Worm (Caenorhabditis elegans) whole organism, young adult: ENCODE results near the gene igeg-1.

Experiments used
- B0261.1 ChIP-seq: sonication (generic microtip); optimal IDR thresholded peaks from 2 replicates; lab custom pipeline; 2016; ENCODE audit warnings: mild to moderate bottlenecking, missing genetic modification characterization, moderate library complexity, missing compliant biosample characterization
- B0336.3 ChIP-seq: fragments of 200-800 bp; sonication (Bioruptor generic); IDR thresholded peaks from 2 replicates; pipeline ENCODE4 v1.3.6; 2022; ENCODE audit warnings: missing genetic modification characterization, missing compliant biosample characterization
- C06A6.2 ChIP-seq: fragments of 200-800 bp; sonication (Bioruptor generic); conservative IDR thresholded peaks from 2 replicates; pipeline ENCODE4 v1.3.6; 2022; ENCODE audit warnings: missing genetic modification characterization, missing compliant biosample characterization
- D2030.7 ChIP-seq: fragments of 200-800 bp; sonication (Bioruptor generic); IDR thresholded peaks from 2 replicates; pipeline ENCODE4 v1.3.6; 2022; ENCODE audit warnings: missing genetic modification reagents, missing genetic modification characterization, missing compliant biosample characterization
- F10E7.11 ChIP-seq: sonication (generic microtip); optimal IDR thresholded peaks from 2 replicates; lab custom pipeline; 2017; ENCODE audit warnings: mild to moderate bottlenecking, missing genetic modification characterization, moderate library complexity, missing compliant biosample characterization
- F23B12.7 ChIP-seq: sonication (generic microtip); optimal IDR thresholded peaks from 2 replicates; lab custom pipeline; 2017; ENCODE audit warnings: missing genetic modification characterization, mild to moderate bottlenecking, missing compliant biosample characterization, antibody characterized with exemption, moderate library complexity; ENCODE audit not compliant: insufficient read depth
- F39B2.1 ChIP-seq: fragments of 200-800 bp; sonication (Bioruptor generic); IDR thresholded peaks from 2 replicates; pipeline ENCODE4 v1.3.6; 2022; ENCODE audit warnings: missing genetic modification reagents, missing genetic modification characterization, missing compliant biosample characterization
- F55B11.4 ChIP-seq: sonication (generic microtip); optimal IDR thresholded peaks from 2 replicates; lab custom pipeline; 2016; ENCODE audit warnings: missing compliant biosample characterization, missing genetic modification characterization, borderline replicate concordance; ENCODE audit not compliant: insufficient read depth
- K12H6.12 ChIP-seq: fragments of 200-800 bp; sonication (Bioruptor generic); optimal IDR thresholded peaks from 2 replicates; lab custom pipeline; 2018; ENCODE audit warnings: mild to moderate bottlenecking, missing genetic modification characterization, missing compliant biosample characterization
- T26A5.8 ChIP-seq: sonication (generic microtip); optimal IDR thresholded peaks from 2 replicates; lab custom pipeline; 2016; ENCODE audit warnings: missing genetic modification characterization, missing compliant biosample characterization
- Y79H2A.3 ChIP-seq: fragments of 200-800 bp; sonication (Bioruptor generic); conservative IDR thresholded peaks from 2 replicates; pipeline ENCODE4 v1.3.6; 2022; ENCODE audit warnings: missing genetic modification reagents, missing genetic modification characterization, missing compliant biosample characterization
- ZK185.1 ChIP-seq: sonication (generic microtip); optimal IDR thresholded peaks from 2 replicates; lab custom pipeline; 2016; ENCODE audit warnings: mild to moderate bottlenecking, missing genetic modification characterization, missing compliant biosample characterization; ENCODE audit not compliant: poor library complexity, severe bottlenecking
- atf-7 ChIP-seq: sonication (generic microtip); optimal IDR thresholded peaks from 2 replicates; lab custom pipeline; 2017; ENCODE audit warnings: mild to moderate bottlenecking, missing genetic modification characterization, missing compliant biosample characterization
- athp-1 ChIP-seq: sonication (generic microtip); optimal IDR thresholded peaks from 2 replicates; lab custom pipeline; 2017; ENCODE audit warnings: mild to moderate bottlenecking, missing genetic modification characterization, missing compliant biosample characterization
- bed-2 ChIP-seq: fragments of 200-800 bp; sonication (Bioruptor generic); IDR thresholded peaks from 2 replicates; pipeline ENCODE4 v1.3.6; 2022; ENCODE audit warnings: missing genetic modification reagents, missing genetic modification characterization, missing compliant biosample characterization
- ceh-100 ChIP-seq: fragments of 200-800 bp; sonication (Bioruptor generic); IDR thresholded peaks from 2 replicates; pipeline ENCODE4 v1.3.6; 2022; ENCODE audit warnings: missing genetic modification reagents, missing genetic modification characterization, missing compliant biosample characterization
- ceh-79 ChIP-seq: sonication (generic microtip); optimal IDR thresholded peaks from 2 replicates; lab custom pipeline; 2017; ENCODE audit warnings: mild to moderate bottlenecking, missing genetic modification characterization, missing compliant biosample characterization
- dox-1 ChIP-seq: fragments of 200-800 bp; sonication (Bioruptor generic); IDR thresholded peaks from 2 replicates; pipeline ENCODE4 v1.3.6; 2022; ENCODE audit warnings: missing genetic modification reagents, missing genetic modification characterization, missing compliant biosample characterization
- dpff-1 ChIP-seq: sonication (generic microtip); optimal IDR thresholded peaks from 2 replicates; lab custom pipeline; 2017; ENCODE audit warnings: mild to moderate bottlenecking, missing genetic modification characterization, missing compliant biosample characterization
- dpl-1 ChIP-seq: fragments of 150-350 bp; optimal IDR thresholded peaks from 2 replicates; lab custom pipeline; 2014; ENCODE audit warnings: missing biosample characterization, missing genetic modification reagents, missing genetic modification characterization
- efl-1 ChIP-seq: fragments of 150-350 bp; optimal IDR thresholded peaks from 2 replicates; lab custom pipeline; 2014; ENCODE audit warnings: missing biosample characterization, missing genetic modification reagents, missing genetic modification characterization
- egl-18 ChIP-seq: fragments of 200-800 bp; sonication (Bioruptor generic); IDR thresholded peaks from 2 replicates; pipeline ENCODE4 v1.3.6; 2022; ENCODE audit warnings: missing genetic modification reagents, missing genetic modification characterization, missing compliant biosample characterization
- ets-4 ChIP-seq: fragments of 200-800 bp; sonication (Bioruptor generic); optimal IDR thresholded peaks from 2 replicates; lab custom pipeline; 2018; ENCODE audit warnings: mild to moderate bottlenecking, missing genetic modification characterization, missing compliant biosample characterization
- hlh-12 ChIP-seq: sonication (generic microtip); optimal IDR thresholded peaks from 2 replicates; lab custom pipeline; 2016; ENCODE audit warnings: missing genetic modification characterization, missing compliant biosample characterization
- let-607 ChIP-seq, 2 experiments: fragments of 200-800 bp in 1 of 2; sonication (Bioruptor generic) in 1 of 2; sonication (generic microtip) in 1 of 2; optimal IDR thresholded peaks; 2 replicates each; lab custom pipeline; 2016 to 2018; ENCODE audit warnings: mild to moderate bottlenecking in 2 of 2, missing compliant biosample characterization in 2 of 2, missing genetic modification characterization in 2 of 2, moderate library complexity in 2 of 2, missing genotype in 1 of 2
- lsy-27 ChIP-seq: sonication (generic microtip); optimal IDR thresholded peaks from 2 replicates; lab custom pipeline; 2017; ENCODE audit warnings: missing genetic modification characterization, mild to moderate bottlenecking, missing compliant biosample characterization, antibody characterized with exemption, missing genotype, borderline replicate concordance; ENCODE audit not compliant: insufficient read depth
- madf-3 ChIP-seq: fragments of 200-800 bp; sonication (Bioruptor generic); IDR thresholded peaks from 2 replicates; pipeline ENCODE4 v1.3.6; 2022; ENCODE audit warnings: missing genetic modification reagents, missing genetic modification characterization, missing compliant biosample characterization
- madf-6 ChIP-seq: fragments of 200-800 bp; sonication (Bioruptor generic); IDR thresholded peaks from 2 replicates; pipeline ENCODE4 v1.3.6; 2022; ENCODE audit warnings: missing genetic modification reagents, missing genetic modification characterization, missing compliant biosample characterization
- mes-4 ChIP-seq: sonication (generic microtip); optimal IDR thresholded peaks from 2 replicates; lab custom pipeline; 2016; ENCODE audit warnings: missing genotype, missing genetic modification characterization, missing compliant biosample characterization
- mxl-1 ChIP-seq: sonication (generic microtip); optimal IDR thresholded peaks from 2 replicates; lab custom pipeline; 2016; ENCODE audit warnings: missing genetic modification characterization, missing compliant biosample characterization
- nhr-80 ChIP-seq: sonication (generic microtip); optimal IDR thresholded peaks from 2 replicates; lab custom pipeline; 2016; ENCODE audit warnings: missing genetic modification characterization, missing compliant biosample characterization
- nhr-90 ChIP-seq: sonication (generic microtip); optimal IDR thresholded peaks from 2 replicates; lab custom pipeline; 2016; ENCODE audit warnings: missing genotype, mild to moderate bottlenecking, missing genetic modification characterization, missing compliant biosample characterization
- pbrm-1 ChIP-seq: fragments of 200-800 bp; sonication (Bioruptor generic); IDR thresholded peaks from 2 replicates; pipeline ENCODE4 v1.3.6; 2022; ENCODE audit warnings: missing genetic modification reagents, missing genetic modification characterization, missing compliant biosample characterization
- rec-8 ChIP-seq, 2 experiments: sonication (generic microtip); optimal IDR thresholded peaks; 2 replicates each; lab custom pipeline; 2016; ENCODE audit warnings: mild to moderate bottlenecking in 2 of 2, missing genetic modification characterization in 2 of 2, missing genetic modification reagents in 2 of 2, missing genotype in 2 of 2, missing biosample characterization in 1 of 2, missing compliant biosample characterization in 1 of 2, moderate library complexity in 1 of 2
- repo-1 ChIP-seq: sonication (generic microtip); optimal IDR thresholded peaks from 2 replicates; lab custom pipeline; 2017; ENCODE audit warnings: mild to moderate bottlenecking, missing genetic modification characterization, missing compliant biosample characterization
- tbp1 ChIP-seq: fragments of 200-800 bp; sonication (Bioruptor generic); optimal IDR thresholded peaks from 2 replicates; lab custom pipeline; 2018; ENCODE audit warnings: mild to moderate bottlenecking, missing genetic modification characterization, missing compliant biosample characterization
- tlf-1 ChIP-seq: fragments of 200-800 bp; sonication (Bioruptor generic); optimal IDR thresholded peaks from 2 replicates; lab custom pipeline; 2018; ENCODE audit warnings: mild to moderate bottlenecking, missing genetic modification characterization, missing compliant biosample characterization
- unc-62 ChIP-seq: fragments of 150-350 bp; optimal IDR thresholded peaks from 2 replicates; lab custom pipeline; 2014; ENCODE audit warnings: missing biosample characterization, missing genetic modification reagents, missing genetic modification characterization
- xnd-1 ChIP-seq: sonication (generic microtip); optimal IDR thresholded peaks from 2 replicates; lab custom pipeline; 2016; ENCODE audit warnings: missing genotype, missing genetic modification reagents, missing genetic modification characterization, missing compliant biosample characterization
- ztf-18 ChIP-seq: sonication (generic microtip); optimal IDR thresholded peaks from 2 replicates; lab custom pipeline; 2016; ENCODE audit warnings: missing genotype, mild to moderate bottlenecking, missing genetic modification characterization, missing compliant biosample characterization
- ztf-25 ChIP-seq: fragments of 200-800 bp; sonication (Bioruptor generic); IDR thresholded peaks from 2 replicates; pipeline ENCODE4 v1.3.6; 2022; ENCODE audit warnings: missing genetic modification reagents, missing genetic modification characterization, missing compliant biosample characterization
- ztf-28 ChIP-seq: fragments of 200-800 bp; sonication (Bioruptor generic); IDR thresholded peaks from 2 replicates; pipeline ENCODE4 v1.3.6; 2022; ENCODE audit warnings: missing genetic modification reagents, missing genetic modification characterization, missing compliant biosample characterization
- ztf-3 ChIP-seq: fragments of 200-800 bp; sonication (Bioruptor generic); optimal IDR thresholded peaks from 2 replicates; lab custom pipeline; 2018; ENCODE audit warnings: mild to moderate bottlenecking, missing genetic modification characterization, missing compliant biosample characterization
- ztf-6 ChIP-seq: fragments of 200-800 bp; sonication (Bioruptor generic); IDR thresholded peaks from 2 replicates; pipeline ENCODE4 v1.3.6; 2022; ENCODE audit warnings: missing genetic modification reagents, missing genetic modification characterization, missing compliant biosample characterization

igeg-1 gene

DNA sequence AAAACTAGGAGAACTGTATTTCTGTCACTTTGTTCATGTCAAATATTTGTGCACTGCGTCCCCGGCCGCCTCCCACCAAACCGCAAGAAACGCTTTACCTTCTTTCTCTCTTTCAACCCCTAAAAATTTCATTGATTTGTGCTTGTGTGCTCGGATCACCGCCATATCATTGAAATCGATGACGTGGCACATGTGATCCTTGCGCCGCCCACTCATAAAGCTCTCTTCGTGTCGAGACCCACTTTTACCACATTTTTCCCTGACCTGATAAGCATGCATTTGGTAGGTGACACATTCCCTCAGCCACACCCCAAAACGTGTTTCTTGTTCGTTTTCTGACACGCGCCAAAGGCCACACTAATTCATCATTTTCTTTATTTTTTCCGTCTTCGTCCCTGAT lies 4.7 kb upstream of the igeg-1 start (continued):
- TF ChIP-seq pbrm-1 (GFP tag; lab: Robert Waterston, UW) (no peak), let-607 (tag; optimal IDR thresholded peaks at IDR 0.05; lab: Kevin White, UChicago) (peak; percentile 37 to 67), B0261.1 (tag; lab: Kevin White, UChicago) (no peak), dpff-1 (tag; lab: Kevin White, UChicago) (no peak), ztf-3 (GFP tag; lab: Kevin White, UChicago) (no peak)

ce11 chrIV:4559160-4559559 lies 3.3 kb upstream of the igeg-1 start:
- TF ChIP-seq Y79H2A.3 (GFP tag; lab: Robert Waterston, UW) (no peak), nhr-80 (tag; lab: Kevin White, UChicago) (peak; percentile 33)

DNA sequence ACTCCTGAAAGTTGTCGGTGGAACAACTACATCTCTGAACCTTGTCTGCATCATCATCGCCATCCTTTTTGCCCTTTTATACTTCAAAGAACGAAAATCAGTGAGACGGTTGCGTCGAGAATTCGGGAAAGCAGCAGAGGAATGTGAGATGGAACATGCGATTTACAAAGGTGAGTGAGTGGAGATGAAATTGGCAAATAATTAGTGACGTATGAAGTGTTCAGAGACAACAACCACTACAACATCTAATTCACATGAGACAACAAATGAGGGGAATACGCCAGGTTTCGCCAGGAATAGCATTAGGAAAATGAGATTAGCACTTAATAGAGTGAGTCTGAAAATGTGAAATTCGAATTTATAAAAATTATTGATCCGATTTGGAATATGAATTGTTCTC lies 2.1 kb downstream of the igeg-1 start:
- TF ChIP-seq dpl-1 (GFP tag; lab: Kevin White, UChicago) (no peak), F23B12.7 (tag; lab: Kevin White, UChicago) (no peak), tlf-1 (GFP tag; lab: Kevin White, UChicago) (no peak), ztf-3 (GFP tag; lab: Kevin White, UChicago) (no peak), madf-6 (GFP tag; lab: Robert Waterston, UW) (no peak), dox-1 (GFP tag; lab: Robert Waterston, UW) (no peak), rec-8 (tag; optimal IDR thresholded peaks at IDR 0.05; lab: Kevin White, UChicago) (no peak), let-607 (tag; optimal IDR thresholded peaks at IDR 0.05; lab: Kevin White, UChicago) (no peak), xnd-1 (tag; lab: Kevin White, UChicago) (no peak), F39B2.1 (GFP tag; lab: Robert Waterston, UW) (no peak), madf-3 (GFP tag; lab: Robert Waterston, UW) (no peak), tbp1 (GFP tag; lab: Kevin White, UChicago) (no peak), mes-4 (tag; lab: Kevin White, UChicago) (no peak), ztf-6 (no peak), C06A6.2 (GFP tag; lab: Robert Waterston, UW) (no peak), ceh-100 (no peak), ceh-79 (tag; lab: Kevin White, UChicago) (no peak), ztf-25 (no peak), mxl-1 (tag; lab: Kevin White, UChicago) (no peak)
- TF ChIP-seq, all 124 proteins: peak for 0

- no peak for TF ChIP-seq ztf-18
- no peak for TF ChIP-seq ZK185.1 (tag; lab: Kevin White, UChicago)
- no peak for TF ChIP-seq ztf-28 (GFP tag; lab: Robert Waterston, UW)
- no peak for TF ChIP-seq athp-1 (tag; lab: Kevin White, UChicago)
- TF ChIP-seq atf-7 (tag; lab: Kevin White, UChicago), result no peak
- no peak for TF ChIP-seq unc-62 (GFP tag; lab: Kevin White, UChicago)
- TF ChIP-seq nhr-90, result no peak
- TF ChIP-seq repo-1, result no peak
- no peak for TF ChIP-seq hlh-12 (tag; lab: Kevin White, UChicago)
Measured at ce11 chrIV:4565882-4566281, 3.4 kb downstream of the igeg-1 start.

- TF ChIP-seq T26A5.8 (tag; lab: Kevin White, UChicago) (no peak), D2030.7 (GFP tag; lab: Robert Waterston, UW) (no peak), F55B11.4 (tag; lab: Kevin White, UChicago) (no peak), ztf-18 (no peak), B0336.3 (GFP tag; lab: Robert Waterston, UW) (no peak), athp-1 (tag; lab: Kevin White, UChicago) (no peak), F10E7.11 (no peak), efl-1 (GFP tag; lab: Kevin White, UChicago) (no peak), ets-4 (no peak), dpff-1 (tag; lab: Kevin White, UChicago) (no peak), bed-2 (GFP tag; lab: Robert Waterston, UW) (no peak), K12H6.12 (no peak), lsy-27 (tag; lab: Kevin White, UChicago) (no peak), egl-18 (GFP tag; lab: Robert Waterston, UW) (no peak)
Measured at ce11 chrIV:4567343-4567742, 4.9 kb downstream of the igeg-1 start, which contains the start of gene F28E10.4. F28E10.4 (minus strand) TSS chrIV:4567443.
